Worm (Caenorhabditis elegans): ENCODE results near the gene srj-10.

The srj-10 gene

DNA sequence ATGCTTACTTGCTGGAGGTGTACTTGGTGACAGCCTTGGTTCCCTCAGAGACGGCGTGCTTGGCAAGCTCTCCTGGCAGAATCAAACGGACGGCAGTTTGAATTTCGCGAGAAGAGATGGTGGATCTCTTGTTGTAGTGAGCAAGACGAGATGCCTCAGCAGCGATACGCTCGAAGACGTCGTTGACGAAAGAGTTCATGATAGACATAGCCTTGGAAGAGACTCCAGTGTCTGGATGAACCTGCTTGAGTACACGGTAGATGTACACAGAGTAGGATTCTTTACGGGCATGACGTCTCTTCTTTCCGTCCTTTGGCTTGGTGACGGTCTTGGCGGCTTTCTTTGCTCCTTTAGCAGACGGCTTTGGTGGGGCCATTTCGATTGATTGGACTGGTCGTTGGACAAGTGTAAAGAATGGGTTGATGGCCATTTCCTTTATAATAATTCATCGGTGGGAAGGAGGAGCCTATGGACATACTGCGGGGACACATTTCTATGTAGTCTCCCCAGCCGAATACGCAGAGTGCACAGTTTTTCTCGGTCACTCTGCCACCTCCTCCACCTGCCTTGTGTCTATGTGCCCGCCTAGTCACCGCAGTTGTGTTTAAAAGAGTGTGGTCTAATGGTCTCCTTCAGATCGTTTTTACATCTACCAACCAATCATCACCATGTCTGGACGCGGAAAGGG lies 33.5 kb downstream of the srj-10 start, which contains the start of the genes his-4 and his-3:
TSS of gene his-4 (minus strand) at position 376 of the 688 bp plus-strand sequence.
TSS of gene his-3 (plus strand) at position 669 of the 688 bp plus-strand sequence.
- TF ChIP-seq ztf-11 (tag; optimal IDR thresholded peaks at IDR 0.05): peak in 1 of 2 experiments; percentile 92
- TF ChIP-seq rnt-1 (tag; optimal IDR thresholded peaks at IDR 0.05): peak; percentile 27
- peak; percentile 25 to 52 for TF ChIP-seq efl-1 (optimal IDR thresholded peaks at IDR 0.05)
- peak in 1 of 2 experiments; percentile 29 for TF ChIP-seq efl-1 (GFP tag; optimal IDR thresholded peaks at IDR 0.05 in 1 of 2)
- TF ChIP-seq snu-23 (GFP tag; optimal IDR thresholded peaks at IDR 0.05): peak; percentile 54
- TF ChIP-seq xbp-1 (tag; optimal IDR thresholded peaks at IDR 0.05): peak; percentile 38
- TF ChIP-seq lin-35 (GFP tag; optimal IDR thresholded peaks at IDR 0.05): peak in 1 of 2 experiments; percentile 7
- TF ChIP-seq nhr-85 (tag): peak; percentile 90
- peak; percentile 30 for TF ChIP-seq mep-1 (tag; optimal IDR thresholded peaks at IDR 0.05)
- TF ChIP-seq swsn-7 (tag; optimal IDR thresholded peaks at IDR 0.05): peak; percentile 76
- peak; percentile 69 for TF ChIP-seq nhr-20 (tag; optimal IDR thresholded peaks at IDR 0.05)
- peak; percentile 15 for TF ChIP-seq blmp-1 (tag; optimal IDR thresholded peaks at IDR 0.05)
- TF ChIP-seq nhr-47 (tag; optimal IDR thresholded peaks at IDR 0.05): peak; percentile 56
- peak; percentile 18; the same call in 1 of the 2 replicates for TF ChIP-seq nhr-19 (GFP tag; conservative IDR thresholded peaks at IDR 0.05)
- peak; percentile 15 for TF ChIP-seq C16A3.4 (tag; optimal IDR thresholded peaks at IDR 0.05)
- TF ChIP-seq lin-14 (GFP tag; optimal IDR thresholded peaks at IDR 0.05): peak; percentile 79
- peak; percentile 76 for TF ChIP-seq nhr-90 (tag; optimal IDR thresholded peaks at IDR 0.05; ENCODE audit: poor library complexity)
- TF ChIP-seq unc-86 (tag; optimal IDR thresholded peaks at IDR 0.05): peak; percentile 43
- TF ChIP-seq efl-3 (GFP tag; optimal IDR thresholded peaks at IDR 0.05): peak; percentile 60
- TF ChIP-seq nhr-71 (tag; optimal IDR thresholded peaks at IDR 0.05): peak; percentile 69
- TF ChIP-seq grh-1 (GFP tag; IDR thresholded peaks at IDR 0.05): peak; percentile 78
- TF ChIP-seq tbx-2 (tag; optimal IDR thresholded peaks at IDR 0.05): peak; percentile 20
- TF ChIP-seq ztf-4 (tag; optimal IDR thresholded peaks at IDR 0.05): peak; percentile 35
- TF ChIP-seq dpl-1 (GFP tag; optimal IDR thresholded peaks at IDR 0.05): peak in 1 of 3 experiments; percentile 23

ce11 chrV:16036166-16036565 lies 37.6 kb downstream of the srj-10 start, which contains the start of gene T10C6.10:
Gene T10C6.10 (plus strand): TSS chrV:16036413.
- TF ChIP-seq C34B4.2 (tag; optimal IDR thresholded peaks at IDR 0.05) (no peak), hpl-2 (GFP tag; optimal IDR thresholded peaks at IDR 0.05) (no peak), nhr-71 (tag; optimal IDR thresholded peaks at IDR 0.05) (no peak), egl-13 (tag; optimal IDR thresholded peaks at IDR 0.05) (no peak), unc-98 (GFP tag; IDR thresholded peaks at IDR 0.05) (no peak), hlh-4 (tag; optimal IDR thresholded peaks at IDR 0.05) (no peak), tlp-1 (tag; optimal IDR thresholded peaks at IDR 0.05) (no peak), efl-1 (optimal IDR thresholded peaks at IDR 0.05) (no peak), efl-1 (GFP tag; optimal IDR thresholded peaks at IDR 0.05 in 1 of 2) (peak in 1 of 2 experiments; percentile 45)

DNA sequence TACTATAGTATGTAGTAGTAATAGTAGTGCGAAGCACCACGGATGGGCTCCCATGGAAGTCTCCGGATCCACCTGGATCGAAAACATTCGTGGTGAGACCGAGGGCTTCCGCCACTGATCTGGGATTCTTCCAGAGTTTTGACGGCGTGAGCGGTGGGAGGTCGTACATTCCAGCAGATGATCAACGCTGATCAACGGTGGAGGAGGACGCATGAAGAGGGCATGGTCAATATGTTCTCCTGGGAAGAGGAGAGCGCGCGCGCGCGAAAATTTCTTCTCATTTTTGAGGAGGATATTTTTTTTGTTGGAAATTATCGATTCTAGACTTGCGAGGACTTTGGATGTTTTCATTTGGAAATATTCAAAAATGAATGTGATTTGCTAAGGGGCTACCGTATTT lies 40.3 kb downstream of the srj-10 start:
- TF ChIP-seq ztf-4 (tag; optimal IDR thresholded peaks at IDR 0.05) (no peak), mep-1 (tag; optimal IDR thresholded peaks at IDR 0.05) (no peak), C34B4.2 (tag; optimal IDR thresholded peaks at IDR 0.05) (no peak), nhr-19 (GFP tag; conservative IDR thresholded peaks at IDR 0.05) (no peak), nhr-76 (tag; optimal IDR thresholded peaks at IDR 0.05) (no peak), sox-4 (tag; optimal IDR thresholded peaks at IDR 0.05) (no peak), pqm-1 (tag; optimal IDR thresholded peaks at IDR 0.05) (no peak), irx-1 (tag; optimal IDR thresholded peaks at IDR 0.05) (no peak), vab-15 (tag; optimal IDR thresholded peaks at IDR 0.05) (no peak), sptf-1 (tag; optimal IDR thresholded peaks at IDR 0.05) (no peak), egl-27 (tag; optimal IDR thresholded peaks at IDR 0.05) (no peak), ceh-63 (GFP tag; optimal IDR thresholded peaks at IDR 0.05) (no peak), C16A3.4 (tag; optimal IDR thresholded peaks at IDR 0.05) (no peak), ztf-11 (tag; optimal IDR thresholded peaks at IDR 0.05) (no peak), ceh-82 (tag; optimal IDR thresholded peaks at IDR 0.05) (no peak), unc-98 (GFP tag; IDR thresholded peaks at IDR 0.05) (no peak), tlp-1 (tag; optimal IDR thresholded peaks at IDR 0.05) (no peak), nhr-12 (tag; optimal IDR thresholded peaks at IDR 0.05) (no peak)

Data from whole organism, L1 larva.